Worm (Caenorhabditis elegans): ENCODE data around the gene W07G4.2.

W07G4.2 gene

ce11 chrV:13043195-13043762, 6.9 kb upstream of the W07G4.2 start, which contains the start of gene lap-2 (continued):
- TF ChIP-seq egl-27 (tag; optimal IDR thresholded peaks at IDR 0.05) (no peak), dmd-9 (GFP tag; IDR thresholded peaks at IDR 0.05) (no peak), Y75B8A.6 (GFP tag; IDR thresholded peaks at IDR 0.05) (no peak), Y105C5A.15 (GFP tag; IDR thresholded peaks at IDR 0.05) (no peak), nhr-28 (tag; optimal IDR thresholded peaks at IDR 0.05) (peak; percentile 68), ceh-20 (GFP tag; IDR thresholded peaks at IDR 0.05) (peak; percentile 93), lir-3 (tag; optimal IDR thresholded peaks at IDR 0.05) (no peak), set-16 (GFP tag; IDR thresholded peaks at IDR 0.05) (no peak), dve-1 (tag; optimal IDR thresholded peaks at IDR 0.05; ENCODE audit: insufficient read depth) (peak; percentile 85), spr-1 (tag; optimal IDR thresholded peaks at IDR 0.05) (no peak), cey-2 (tag; optimal IDR thresholded peaks at IDR 0.05; ENCODE audit: borderline replicate concordance, insufficient read depth) (no peak), ctbp-1 (GFP tag; IDR thresholded peaks at IDR 0.05) (no peak), mes-2 (tag; optimal IDR thresholded peaks at IDR 0.05; ENCODE audit: poor library complexity, severe bottlenecking) (peak; percentile 18), lin-29 (GFP tag; IDR thresholded peaks at IDR 0.05) (no peak), nhr-76 (tag; optimal IDR thresholded peaks at IDR 0.05) (no peak)

ce11 chrV:13041666-13042065, 5.3 kb upstream of the W07G4.2 start, which contains the start of gene scyl-1:
Gene scyl-1 (minus strand): TSS chrV:13041721.
- TF ChIP-seq arid-1 (GFP tag; conservative IDR thresholded peaks at IDR 0.05) (0 out of 2 replicates have a peak, but pooled peaks have one; percentile 25), daf-16 (GFP tag; optimal IDR thresholded peaks at IDR 0.05) (no peak), daf-16 (tag; optimal IDR thresholded peaks at IDR 0.05) (no peak), daf-12 (tag; optimal IDR thresholded peaks at IDR 0.05) (no peak), dpl-1 (GFP tag; optimal IDR thresholded peaks at IDR 0.05) (peak; percentile 74), mep-1 (tag; optimal IDR thresholded peaks at IDR 0.05) (no peak), unc-39 (tag; optimal IDR thresholded peaks at IDR 0.05) (no peak), rbr-2 (tag; optimal IDR thresholded peaks at IDR 0.05) (peak; percentile 68), hlh-11 (tag; optimal IDR thresholded peaks at IDR 0.05) (peak; percentile 78), lim-7 (GFP tag; IDR thresholded peaks at IDR 0.05) (no peak), zfp-2 (tag; optimal IDR thresholded peaks at IDR 0.05) (no peak), ctbp-1 (GFP tag; IDR thresholded peaks at IDR 0.05) (peak; percentile 59), nhr-48 (tag; optimal IDR thresholded peaks at IDR 0.05) (peak; percentile 36), php-3 (GFP tag; IDR thresholded peaks at IDR 0.05) (no peak), mxl-3 (GFP tag; optimal IDR thresholded peaks at IDR 0.05) (peak; percentile 15), saeg-2 (GFP tag; IDR thresholded peaks at IDR 0.05) (no peak), attf-4 (tag; optimal IDR thresholded peaks at IDR 0.05) (no peak), spr-3 (GFP tag; optimal IDR thresholded peaks at IDR 0.05) (no peak), pqm-1 (tag; optimal IDR thresholded peaks at IDR 0.05) (no peak), tag-97 (GFP tag; IDR thresholded peaks at IDR 0.05) (no peak), snpc-4 (tag; optimal IDR thresholded peaks at IDR 0.05) (no peak), Y105C5A.15 (GFP tag; IDR thresholded peaks at IDR 0.05) (no peak), snpc-1.2 (GFP tag; IDR thresholded peaks at IDR 0.05) (no peak), T20F7.1 (GFP tag; optimal IDR thresholded peaks at IDR 0.05) (peak; percentile 70), lin-13 (GFP tag; optimal IDR thresholded peaks at IDR 0.05) (peak; percentile 74), nhr-42 (GFP tag; IDR thresholded peaks at IDR 0.05) (peak; percentile 66), lsy-2 (tag; optimal IDR thresholded peaks at IDR 0.05) (peak in 1 of 2 experiments; percentile 90), nhr-77 (tag; optimal IDR thresholded peaks at IDR 0.05) (peak; percentile 56), egl-43 (GFP tag; IDR thresholded peaks at IDR 0.05) (no peak), F49E8.2 (tag; optimal IDR thresholded peaks at IDR 0.05; ENCODE audit: borderline replicate concordance) (no peak), nhr-11 (tag; optimal IDR thresholded peaks at IDR 0.05) (peak; percentile 56), madf-9 (GFP tag; conservative IDR thresholded peaks at IDR 0.05) (no peak), ceh-20 (GFP tag; IDR thresholded peaks at IDR 0.05) (0 out of 2 replicates have a peak, but pooled peaks have one; percentile 41), ceh-44 (GFP tag; IDR thresholded peaks at IDR 0.05) (no peak), lin-29 (GFP tag; IDR thresholded peaks at IDR 0.05) (0 out of 2 replicates have a peak, but pooled peaks have one; percentile 21), nhr-237 (tag; optimal IDR thresholded peaks at IDR 0.05) (no peak), mxl-2 (GFP tag; conservative IDR thresholded peaks at IDR 0.05) (no peak), zip-2 (tag; optimal IDR thresholded peaks at IDR 0.05) (no peak)

All from whole organism, L4 larva.